Fruit fly (Drosophila melanogaster) Kc167 (cell line): ENCODE data around the gene CG13984.

Source experiments
- h ChIP-seq: fragments of >200 bp; optimal IDR thresholded peaks from 3 replicates; lab custom pipeline; 2018; ENCODE audit warnings: missing external identifiers
- psq ChIP-seq: fragments of >200 bp; optimal IDR thresholded peaks from 2 replicates; lab custom pipeline; 2017; ENCODE audit warnings: missing external identifiers
- ttk ChIP-seq: sonication (Bioruptor generic); optimal IDR thresholded peaks from 2 replicates; lab custom pipeline; 2017; ENCODE audit warnings: missing external identifiers

- TF ChIP-seq h (no peak), psq (lab: Kevin White, UChicago) (no peak), ttk (lab: Kevin White, UChicago) (no peak)
Observed at dm6 chr2L:6354231-6354630, 45.6 kb downstream of the CG13984 start, which contains the start of gene ppk7.
